Fruit fly (Drosophila melanogaster) whole organism, embryonic: ENCODE data around the gene Hecw.

Experiments used
- Aef1 ChIP-seq: fragments of 200-800 bp; sonication (Bioruptor generic); IDR thresholded peaks from 3 replicates; pipeline ENCODE4 v1.3.6; 2022; ENCODE audit warnings: missing biosample characterization, missing genetic modification characterization
- Blimp-1 ChIP-seq: fragments of 200-800 bp; sonication (Bioruptor generic); optimal IDR thresholded peaks from 3 replicates; lab custom pipeline; 2018; ENCODE audit warnings: missing biosample characterization, missing genetic modification characterization, mild to moderate bottlenecking, moderate library complexity, missing genetic modification reagents
- CG10147 ChIP-seq: fragments of 200-800 bp; sonication (Bioruptor generic); optimal IDR thresholded peaks from 2 replicates; lab custom pipeline; 2019; ENCODE audit warnings: missing biosample characterization, mild to moderate bottlenecking, missing genetic modification characterization, moderate library complexity
- CG11247 ChIP-seq: fragments of 200-800 bp; sonication (Bioruptor generic); IDR thresholded peaks from 2 replicates; pipeline ENCODE4 v1.3.6; 2022; ENCODE audit warnings: missing biosample characterization, missing genetic modification characterization
- CG11560 ChIP-seq: fragments of 200-800 bp; sonication (Bioruptor generic); IDR thresholded peaks from 3 replicates; pipeline ENCODE4 v1.3.6; 2022; ENCODE audit warnings: missing biosample characterization, missing genetic modification characterization
- CG13624 ChIP-seq: fragments of 200-800 bp; sonication (Bioruptor generic); optimal IDR thresholded peaks from 2 replicates; lab custom pipeline; 2016; ENCODE audit warnings: missing biosample characterization, missing genetic modification characterization
- CG18476 ChIP-seq: fragments of 200-800 bp; sonication (Bioruptor generic); optimal IDR thresholded peaks from 2 replicates; lab custom pipeline; 2016; ENCODE audit warnings: missing biosample characterization, mild to moderate bottlenecking, missing genetic modification characterization
- CG2116 ChIP-seq: fragments of 200-800 bp; sonication (Bioruptor generic); optimal IDR thresholded peaks from 3 replicates; lab custom pipeline; 2018; ENCODE audit warnings: missing biosample characterization, mild to moderate bottlenecking, missing genetic modification characterization
- CG32772 ChIP-seq: fragments of 200-800 bp; sonication (Bioruptor generic); IDR thresholded peaks from 2 replicates; pipeline ENCODE4 v1.3.6; 2022; ENCODE audit warnings: missing biosample characterization, missing genetic modification characterization
- CG34224 ChIP-seq: fragments of 200-800 bp; sonication (Bioruptor generic); IDR thresholded peaks from 3 replicates; pipeline ENCODE4 v1.3.6; 2022; ENCODE audit warnings: missing biosample characterization, missing genetic modification characterization; ENCODE audit not compliant: partially characterized antibody
- CG4424 ChIP-seq: fragments of 200-800 bp; sonication (Bioruptor generic); optimal IDR thresholded peaks from 3 replicates; lab custom pipeline; 2016; ENCODE audit warnings: missing biosample characterization, missing genetic modification characterization
- CG6654 ChIP-seq: fragments of 200-800 bp; sonication (Bioruptor generic); optimal IDR thresholded peaks from 2 replicates; lab custom pipeline; 2017; ENCODE audit warnings: missing biosample characterization, mild to moderate bottlenecking, missing genetic modification characterization
- CG7963 ChIP-seq: fragments of 200-800 bp; sonication (Bioruptor generic); IDR thresholded peaks from 3 replicates; pipeline ENCODE4 v1.3.6; 2022; ENCODE audit warnings: missing biosample characterization, missing genetic modification characterization; ENCODE audit not compliant: partially characterized antibody
- CG8359 ChIP-seq: fragments of 200-800 bp; sonication (Bioruptor generic); optimal IDR thresholded peaks from 2 replicates; lab custom pipeline; 2017; ENCODE audit warnings: missing biosample characterization, mild to moderate bottlenecking, missing genetic modification characterization, borderline replicate concordance
- CTCF ChIP-seq: fragments of 200-800 bp; sonication (Bioruptor generic); optimal IDR thresholded peaks from 2 replicates; lab custom pipeline; 2017; ENCODE audit warnings: missing biosample characterization, mild to moderate bottlenecking, missing genetic modification characterization, moderate library complexity
- CoRest ChIP-seq: fragments of 200-800 bp; sonication (Bioruptor generic); optimal IDR thresholded peaks from 3 replicates; lab custom pipeline; 2018; ENCODE audit warnings: missing biosample characterization, mild to moderate bottlenecking, missing genetic modification characterization, moderate library complexity
- Drgx ChIP-seq: fragments of 200-800 bp; sonication (Bioruptor generic); IDR thresholded peaks from 2 replicates; pipeline ENCODE4 v1.3.6; 2022; ENCODE audit warnings: missing biosample characterization, missing genetic modification characterization
- Gsc ChIP-seq: fragments of 200-800 bp; sonication (Bioruptor generic); IDR thresholded peaks from 2 replicates; pipeline ENCODE4 v1.3.6; 2022; ENCODE audit warnings: missing biosample characterization, missing genetic modification characterization
- HmgZ ChIP-seq: fragments of 200-800 bp; sonication (Bioruptor generic); optimal IDR thresholded peaks from 2 replicates; lab custom pipeline; 2018; ENCODE audit warnings: missing biosample characterization, mild to moderate bottlenecking, missing genetic modification characterization
- Jarid2 ChIP-seq: fragments of 200-800 bp; sonication (Bioruptor generic); optimal IDR thresholded peaks from 3 replicates; lab custom pipeline; 2017; ENCODE audit warnings: mild to moderate bottlenecking, missing biosample characterization, missing genetic modification reagents, missing genetic modification characterization
- Mad ChIP-seq: fragments of 200-800 bp; sonication (Bioruptor generic); optimal IDR thresholded peaks from 2 replicates; lab custom pipeline; 2016; ENCODE audit warnings: missing biosample characterization, missing genetic modification characterization
- NK7.1 ChIP-seq: fragments of 200-800 bp; sonication (Bioruptor generic); optimal IDR thresholded peaks from 3 replicates; lab custom pipeline; 2016; ENCODE audit warnings: missing biosample characterization, missing genetic modification characterization
- Oli ChIP-seq: fragments of 200-800 bp; sonication (Bioruptor generic); optimal IDR thresholded peaks from 2 replicates; lab custom pipeline; 2018; ENCODE audit warnings: missing biosample characterization, mild to moderate bottlenecking, missing genetic modification characterization, moderate library complexity
- Side ChIP-seq: fragments of 200-800 bp; sonication (Bioruptor generic); optimal IDR thresholded peaks from 2 replicates; lab custom pipeline; 2016; ENCODE audit warnings: missing biosample characterization, missing genetic modification characterization
- ac ChIP-seq: fragments of 200-800 bp; sonication (Bioruptor generic); optimal IDR thresholded peaks from 3 replicates; lab custom pipeline; 2017; ENCODE audit warnings: missing biosample characterization, mild to moderate bottlenecking, missing genetic modification characterization
- bcd ChIP-seq: fragments of 200-800 bp; sonication (Bioruptor generic); optimal IDR thresholded peaks from 2 replicates; lab custom pipeline; 2017; ENCODE audit warnings: missing biosample characterization, mild to moderate bottlenecking, missing genetic modification characterization
- bowl ChIP-seq: fragments of 200-800 bp; sonication (Bioruptor generic); IDR thresholded peaks from 2 replicates; pipeline ENCODE4 v1.3.6; 2022; ENCODE audit warnings: missing biosample characterization, missing genetic modification characterization
- grn ChIP-seq: fragments of 200-800 bp; sonication (Bioruptor generic); optimal IDR thresholded peaks from 3 replicates; lab custom pipeline; 2017; ENCODE audit warnings: missing biosample characterization, missing genetic modification characterization
- gro ChIP-seq: fragments of 200-800 bp; sonication (Bioruptor generic); optimal IDR thresholded peaks from 2 replicates; lab custom pipeline; 2016; ENCODE audit warnings: missing biosample characterization, missing genetic modification characterization
- ham ChIP-seq: fragments of 200-800 bp; sonication (Bioruptor generic); IDR thresholded peaks from 2 replicates; pipeline ENCODE4 v1.3.6; 2022; ENCODE audit warnings: missing biosample characterization, missing genetic modification characterization
- hth ChIP-seq: fragments of >200 bp; optimal IDR thresholded peaks from 2 replicates; lab custom pipeline; 2017; ENCODE audit warnings: inconsistent platforms
- ken ChIP-seq: fragments of 200-800 bp; sonication (Bioruptor generic); IDR thresholded peaks from 3 replicates; pipeline ENCODE4 v1.3.6; 2022; ENCODE audit warnings: missing biosample characterization, missing genetic modification characterization
- lola ChIP-seq, 3 experiments: fragments of >200 bp in 2 of 3; fragments of 200-800 bp in 1 of 3; sonication (Bioruptor generic) in 1 of 3; optimal IDR thresholded peaks; 2 replicates each; lab custom pipeline; 2017 to 2019; ENCODE audit warnings: missing biosample characterization in 3 of 3, missing genetic modification characterization in 3 of 3, mild to moderate bottlenecking in 1 of 3, moderate library complexity in 1 of 3
- mirr ChIP-seq: fragments of 200-800 bp; sonication (Bioruptor generic); optimal IDR thresholded peaks from 3 replicates; lab custom pipeline; 2018; ENCODE audit warnings: missing biosample characterization, mild to moderate bottlenecking, missing genetic modification characterization
- org-1 ChIP-seq: fragments of 200-800 bp; sonication (Bioruptor generic); optimal IDR thresholded peaks from 2 replicates; lab custom pipeline; 2017; ENCODE audit warnings: missing biosample characterization, missing genetic modification characterization
- run ChIP-seq: fragments of 200-800 bp; sonication (Bioruptor generic); optimal IDR thresholded peaks from 3 replicates; lab custom pipeline; 2018; ENCODE audit warnings: missing biosample characterization, mild to moderate bottlenecking, missing genetic modification characterization
- sens ChIP-seq: fragments of 200-800 bp; sonication (Bioruptor generic); peaks from one replicate; lab custom pipeline; 2016; ENCODE audit warnings: missing biosample characterization, missing genetic modification characterization
- slou ChIP-seq: fragments of 200-800 bp; sonication (Bioruptor generic); optimal IDR thresholded peaks from 3 replicates; lab custom pipeline; 2016; ENCODE audit warnings: missing biosample characterization, missing genetic modification characterization
- sna ChIP-seq: fragments of 200-800 bp; sonication (Bioruptor generic); IDR thresholded peaks from 2 replicates; pipeline ENCODE4 v1.3.6; 2022; ENCODE audit warnings: missing biosample characterization, missing genetic modification characterization; ENCODE audit not compliant: partially characterized antibody
- sqz ChIP-seq: fragments of 200-800 bp; sonication (Bioruptor generic); optimal IDR thresholded peaks from 3 replicates; lab custom pipeline; 2018; ENCODE audit warnings: missing biosample characterization, mild to moderate bottlenecking, missing genetic modification characterization
- stwl ChIP-seq: fragments of 200-800 bp; sonication (Bioruptor generic); optimal IDR thresholded peaks from 3 replicates; lab custom pipeline; 2018; ENCODE audit warnings: missing biosample characterization, mild to moderate bottlenecking, missing genetic modification characterization, moderate library complexity
- sug ChIP-seq: fragments of 200-800 bp; optimal IDR thresholded peaks from 2 replicates; lab custom pipeline; 2019; ENCODE audit warnings: missing biosample characterization, mild to moderate bottlenecking, missing genetic modification characterization, moderate library complexity
- tap ChIP-seq: fragments of 200-800 bp; optimal IDR thresholded peaks from 3 replicates; lab custom pipeline; 2019; ENCODE audit warnings: missing biosample characterization, mild to moderate bottlenecking, missing genetic modification characterization, moderate library complexity
- vfl ChIP-seq: fragments of 200-800 bp; sonication (Bioruptor generic); optimal IDR thresholded peaks from 2 replicates; lab custom pipeline; 2016; ENCODE audit warnings: missing biosample characterization, missing genetic modification characterization
- vnd ChIP-seq: fragments of 200-800 bp; sonication (Bioruptor generic); IDR thresholded peaks from 3 replicates; pipeline ENCODE4 v1.3.6; 2022; ENCODE audit warnings: missing biosample characterization, missing genetic modification characterization; ENCODE audit not compliant: partially characterized antibody

Hecw gene

DNA sequence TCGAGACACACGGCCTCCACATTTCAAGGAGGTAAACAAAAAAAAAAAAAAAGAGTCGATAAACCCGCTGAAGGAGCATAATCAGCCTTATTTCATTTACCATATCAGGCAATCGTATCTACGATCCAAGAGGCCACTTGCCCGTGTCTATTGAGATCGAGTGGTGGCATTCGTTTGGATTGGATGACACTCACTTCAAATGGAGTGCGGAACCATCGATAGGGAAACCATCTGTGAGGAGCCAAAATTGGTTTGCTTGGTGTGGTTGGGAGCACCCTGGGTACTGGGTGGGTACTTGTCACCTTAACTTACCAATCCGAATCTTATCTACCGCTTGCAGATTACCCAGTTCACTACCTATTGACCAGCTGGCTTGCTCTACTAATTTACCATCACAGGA, 54.9 kb downstream of the Hecw start (continued):
- TF ChIP-seq run (no peak), CG8359 (GFP tag; lab: Kevin White, UChicago) (no peak), HmgZ (tag; lab: Kevin White, UChicago) (no peak), Aef1 (GFP tag; lab: Robert Waterston, UW) (no peak), CG6654 (GFP tag; lab: Kevin White, UChicago) (no peak), Drgx (GFP tag; lab: Robert Waterston, UW) (no peak), Blimp-1 (GFP tag; lab: Kevin White, UChicago) (no peak), Side (GFP tag; lab: Kevin White, UChicago) (no peak), Oli (no peak), gro (GFP tag; lab: Kevin White, UChicago) (peak; percentile 66), ken (GFP tag; lab: Robert Waterston, UW) (no peak), CG18476 (GFP tag; lab: Kevin White, UChicago) (no peak), CTCF (no peak), CG4424 (GFP tag; lab: Kevin White, UChicago) (no peak), lola (GFP tag; optimal IDR thresholded peaks at IDR 0.05; lab: Kevin White, UChicago) (no peak), CG7963 (no peak), bcd (GFP tag; lab: Kevin White, UChicago) (no peak), NK7.1 (GFP tag; lab: Kevin White, UChicago) (no peak), bowl (GFP tag; lab: Robert Waterston, UW) (no peak), CoRest (tag; lab: Kevin White, UChicago) (no peak), sug (tag; lab: Kevin White, UChicago) (peak; percentile 34), Gsc (GFP tag; lab: Robert Waterston, UW) (no peak), CG34224 (GFP tag; lab: Robert Waterston, UW) (no peak), ac (GFP tag; lab: Kevin White, UChicago) (no peak), CG11560 (tag; lab: Robert Waterston, UW) (no peak), CG2116 (GFP tag; lab: Kevin White, UChicago) (no peak), mirr (peak; percentile 57), sqz (GFP tag; lab: Kevin White, UChicago) (no peak), slou (GFP tag; lab: Kevin White, UChicago) (no peak), tap (tag; lab: Kevin White, UChicago) (no peak), grn (GFP tag; lab: Kevin White, UChicago) (peak; percentile 66), ham (no peak), CG11247 (no peak), sna (GFP tag; lab: Robert Waterston, UW) (no peak), Mad (GFP tag; lab: Kevin White, UChicago) (no peak), CG10147 (GFP tag; lab: Kevin White, UChicago) (no peak), hth (lab: Kevin White, UChicago) (no peak), vfl (GFP tag; lab: Kevin White, UChicago) (no peak), stwl (tag; lab: Kevin White, UChicago) (no peak), sens (GFP tag; lab: Kevin White, UChicago) (no peak), Jarid2 (GFP tag; lab: Kevin White, UChicago) (no peak), CG32772 (GFP tag; lab: Robert Waterston, UW) (no peak), org-1 (GFP tag; lab: Kevin White, UChicago) (no peak), vnd (peak; percentile 53; the same call in 2 of the 3 replicates), CG13624 (GFP tag; lab: Kevin White, UChicago) (no peak)
